Worm (Caenorhabditis elegans): ENCODE data around the gene C18C4.7.
A peak's percentile ranks its signal among the peaks of the same experiment; 100 is the strongest.

C18C4.7 gene

ce11 chrV:5587955-5588354 lies 20.9 kb upstream of the C18C4.7 start:
- TF ChIP-seq ceh-16 (tag; optimal IDR thresholded peaks at IDR 0.05) (no peak), elt-1 (tag; optimal IDR thresholded peaks at IDR 0.05) (no peak), nfya-1 (tag; optimal IDR thresholded peaks at IDR 0.05; ENCODE audit: insufficient read depth) (no peak), pha-4 (tag; optimal IDR thresholded peaks at IDR 0.05) (no peak), pqm-1 (tag; optimal IDR thresholded peaks at IDR 0.05) (no peak), nhr-11 (tag; optimal IDR thresholded peaks at IDR 0.05) (no peak), mml-1 (tag; optimal IDR thresholded peaks at IDR 0.05) (no peak), fkh-10 (GFP tag; optimal IDR thresholded peaks at IDR 0.05) (no peak), zag-1 (tag; optimal IDR thresholded peaks at IDR 0.05) (no peak), tbx-2 (tag; optimal IDR thresholded peaks at IDR 0.05) (no peak), ama-1 (optimal IDR thresholded peaks at IDR 0.05) (no peak), daf-12 (tag; optimal IDR thresholded peaks at IDR 0.05) (no peak), elt-2 (tag; optimal IDR thresholded peaks at IDR 0.05) (no peak), ceh-28 (tag; optimal IDR thresholded peaks at IDR 0.05) (no peak), nhr-12 (tag; optimal IDR thresholded peaks at IDR 0.05) (no peak), ZK546.5 (tag; optimal IDR thresholded peaks at IDR 0.05) (no peak), egl-27 (tag; optimal IDR thresholded peaks at IDR 0.05) (no peak), lin-39 (tag; optimal IDR thresholded peaks at IDR 0.05) (no peak), unc-39 (tag; optimal IDR thresholded peaks at IDR 0.05) (no peak), nhr-67 (tag; optimal IDR thresholded peaks at IDR 0.05) (no peak)

ce11 chrV:5587042-5587441 lies 20.0 kb upstream of the C18C4.7 start:
- peak; percentile 41 for TF ChIP-seq nhr-25 (tag; optimal IDR thresholded peaks at IDR 0.05)
- no peak for TF ChIP-seq elt-2 (tag; optimal IDR thresholded peaks at IDR 0.05)
- no peak for TF ChIP-seq nfya-1 (tag; optimal IDR thresholded peaks at IDR 0.05; ENCODE audit: insufficient read depth)
- TF ChIP-seq daf-12 (tag; optimal IDR thresholded peaks at IDR 0.05) = no peak
- no peak for TF ChIP-seq ztf-11 (tag; optimal IDR thresholded peaks at IDR 0.05)
- TF ChIP-seq unc-62 (GFP tag; optimal IDR thresholded peaks at IDR 0.05) = no peak
- TF ChIP-seq snpc-4 (tag; optimal IDR thresholded peaks at IDR 0.05) = peak; percentile 96
- TF ChIP-seq hmg-11 (tag; optimal IDR thresholded peaks at IDR 0.05) = peak; percentile 2
- no peak for TF ChIP-seq elt-3 (tag; optimal IDR thresholded peaks at IDR 0.05)

ce11 chrV:5584833-5585232 lies 17.8 kb upstream of the C18C4.7 start, which contains the start of gene CD4.11:
TSS of gene CD4.11 (plus strand) at chrV:5585133.
- TF ChIP-seq lin-39 (tag; optimal IDR thresholded peaks at IDR 0.05) (no peak), snpc-4 (tag; optimal IDR thresholded peaks at IDR 0.05) (no peak), ztf-4 (tag; optimal IDR thresholded peaks at IDR 0.05) (no peak), nhr-76 (tag; optimal IDR thresholded peaks at IDR 0.05) (no peak)

- TF ChIP-seq nhr-67 (tag; optimal IDR thresholded peaks at IDR 0.05) = no peak
- TF ChIP-seq nhr-12 (tag; optimal IDR thresholded peaks at IDR 0.05) = no peak
- no peak for TF ChIP-seq nhr-43 (tag; optimal IDR thresholded peaks at IDR 0.05; ENCODE audit: poor library complexity, severe bottlenecking)
- no peak for TF ChIP-seq nhr-237 (tag; optimal IDR thresholded peaks at IDR 0.05)
- no peak for TF ChIP-seq R02D3.7 (tag; optimal IDR thresholded peaks at IDR 0.05)
- no peak for TF ChIP-seq unc-62 (GFP tag; optimal IDR thresholded peaks at IDR 0.05)
- no peak for TF ChIP-seq nhr-77 (tag; optimal IDR thresholded peaks at IDR 0.05)
- no peak for TF ChIP-seq lsy-12 (tag; optimal IDR thresholded peaks at IDR 0.05)
- TF ChIP-seq ama-1 (optimal IDR thresholded peaks at IDR 0.05) = no peak
- TF ChIP-seq nhr-25 (tag; optimal IDR thresholded peaks at IDR 0.05) = no peak
- no peak for TF ChIP-seq fos-1 (tag; optimal IDR thresholded peaks at IDR 0.05)
- TF ChIP-seq fkh-10 (GFP tag; optimal IDR thresholded peaks at IDR 0.05) = no peak
- no peak for TF ChIP-seq ZK546.5 (tag; optimal IDR thresholded peaks at IDR 0.05)
- peak; percentile 23 for TF ChIP-seq egl-5 (tag; optimal IDR thresholded peaks at IDR 0.05)
- no peak for TF ChIP-seq elt-1 (tag; optimal IDR thresholded peaks at IDR 0.05)
- TF ChIP-seq ceh-82 (tag; optimal IDR thresholded peaks at IDR 0.05) = no peak
- no peak for TF ChIP-seq mdl-1 (tag; optimal IDR thresholded peaks at IDR 0.05)
- no peak for TF ChIP-seq daf-12 (tag; optimal IDR thresholded peaks at IDR 0.05)
- no peak for TF ChIP-seq mml-1 (tag; optimal IDR thresholded peaks at IDR 0.05)
- TF ChIP-seq zag-1 (tag; optimal IDR thresholded peaks at IDR 0.05) = no peak
- TF ChIP-seq nhr-11 (tag; optimal IDR thresholded peaks at IDR 0.05) = no peak
- TF ChIP-seq aly-2 (tag; optimal IDR thresholded peaks at IDR 0.05) = no peak
- no peak for TF ChIP-seq nhr-28 (tag; optimal IDR thresholded peaks at IDR 0.05)
- no peak for TF ChIP-seq ztf-4 (tag; optimal IDR thresholded peaks at IDR 0.05)
- peak; percentile 79 for TF ChIP-seq nfya-1 (tag; optimal IDR thresholded peaks at IDR 0.05; ENCODE audit: insufficient read depth)
- no peak for TF ChIP-seq nhr-76 (tag; optimal IDR thresholded peaks at IDR 0.05)
- TF ChIP-seq nhr-23 (tag; optimal IDR thresholded peaks at IDR 0.05) = no peak
- no peak for TF ChIP-seq eor-1 (tag; optimal IDR thresholded peaks at IDR 0.05)
- no peak for TF ChIP-seq lin-39 (tag; optimal IDR thresholded peaks at IDR 0.05)
- no peak for TF ChIP-seq tbx-2 (tag; optimal IDR thresholded peaks at IDR 0.05)
- no peak for TF ChIP-seq egl-27 (tag; optimal IDR thresholded peaks at IDR 0.05)
- no peak for TF ChIP-seq ztf-11 (tag; optimal IDR thresholded peaks at IDR 0.05)
- TF ChIP-seq jun-1 (tag; optimal IDR thresholded peaks at IDR 0.05) = no peak
- TF ChIP-seq ceh-16 (tag; optimal IDR thresholded peaks at IDR 0.05) = no peak
- TF ChIP-seq pha-4 (tag; optimal IDR thresholded peaks at IDR 0.05) = peak; percentile 46
- TF ChIP-seq pqm-1 (tag; optimal IDR thresholded peaks at IDR 0.05) = no peak
- no peak for TF ChIP-seq elt-2 (tag; optimal IDR thresholded peaks at IDR 0.05)
- peak; percentile 15 for TF ChIP-seq snpc-4 (tag; optimal IDR thresholded peaks at IDR 0.05)
- no peak for TF ChIP-seq ceh-28 (tag; optimal IDR thresholded peaks at IDR 0.05)
- TF ChIP-seq lin-15B (tag; optimal IDR thresholded peaks at IDR 0.05) = peak; percentile 29
- TF ChIP-seq unc-39 (tag; optimal IDR thresholded peaks at IDR 0.05) = no peak
- TF ChIP-seq ceh-9 (tag; optimal IDR thresholded peaks at IDR 0.05) = no peak
Observed at ce11 chrV:5584293-5584776, 17.3 kb upstream of the C18C4.7 start, which contains the start of gene pas-6. TSS of gene pas-6 (minus strand) at chrV:5584343.
